Worm (Caenorhabditis elegans) whole organism, L1 larva: Measurements from ENCODE around the gene F21D9.4.

ENCODE experiments used
- C04F5.9 ChIP-seq: sonication (generic microtip); optimal IDR thresholded peaks from 2 replicates; lab custom pipeline; 2016; ENCODE audit warnings: missing genetic modification characterization, missing compliant biosample characterization
- C16A3.4 ChIP-seq: fragments of 150-350 bp; optimal IDR thresholded peaks from 2 replicates; lab custom pipeline; 2014; ENCODE audit warnings: missing biosample characterization, missing genetic modification characterization
- C34B4.2 ChIP-seq: sonication (generic microtip); optimal IDR thresholded peaks from 2 replicates; lab custom pipeline; 2017; ENCODE audit warnings: mild to moderate bottlenecking, missing genetic modification characterization, missing compliant biosample characterization
- F16B12.6 ChIP-seq: fragments of 150-350 bp; optimal IDR thresholded peaks from 2 replicates; lab custom pipeline; 2014; ENCODE audit warnings: missing biosample characterization, missing genetic modification characterization
- aha-1 ChIP-seq: fragments of 150-350 bp; optimal IDR thresholded peaks from 2 replicates; lab custom pipeline; 2014; ENCODE audit warnings: missing biosample characterization, missing genetic modification characterization
- ama-1 ChIP-seq: fragments of 150-350 bp; optimal IDR thresholded peaks from 2 replicates; lab custom pipeline; 2014
- blmp-1 ChIP-seq: fragments of 150-350 bp; optimal IDR thresholded peaks from 2 replicates; lab custom pipeline; 2014; ENCODE audit warnings: missing biosample characterization, missing genetic modification characterization
- ceh-82 ChIP-seq, 3 experiments: fragments of 150-350 bp in 1 of 3; sonication (generic microtip) in 2 of 3; optimal IDR thresholded peaks; 2 replicates each; lab custom pipeline; 2014 to 2017; ENCODE audit warnings: missing biosample characterization in 3 of 3, missing genetic modification characterization in 3 of 3
- dpl-1 ChIP-seq, 3 experiments: fragments of 150-350 bp in 2 of 3; sonication (generic microtip) in 1 of 3; optimal IDR thresholded peaks; 2 replicates each; lab custom pipeline; 2014 to 2017; ENCODE audit warnings: missing biosample characterization in 3 of 3, missing genetic modification characterization in 3 of 3, missing genetic modification reagents in 3 of 3
- dsc-1 ChIP-seq: sonication (generic microtip); optimal IDR thresholded peaks from 2 replicates; lab custom pipeline; 2016; ENCODE audit warnings: mild to moderate bottlenecking, missing genetic modification characterization, missing compliant biosample characterization
- efl-1 ChIP-seq, 4 experiments: fragments of 150-350 bp; optimal IDR thresholded peaks in 3 of 4; peaks in 1 of 4; 1 replicate in 1 of 4; 2 replicates in 3 of 4; lab custom pipeline; 2014; ENCODE audit warnings: missing biosample characterization in 2 of 4, missing genetic modification characterization in 2 of 4, missing genetic modification reagents in 2 of 4
- efl-3 ChIP-seq: fragments of 200-800 bp; sonication (Bioruptor generic); optimal IDR thresholded peaks from 2 replicates; lab custom pipeline; 2018; ENCODE audit warnings: mild to moderate bottlenecking, missing genetic modification characterization, missing compliant biosample characterization
- egl-27 ChIP-seq, 2 experiments: fragments of 150-350 bp in 1 of 2; sonication (generic microtip); optimal IDR thresholded peaks; 3 replicates each; lab custom pipeline; 2017 to 2018; ENCODE audit warnings: missing biosample characterization in 2 of 2, missing genetic modification characterization in 2 of 2, missing genetic modification reagents in 2 of 2
- ets-5 ChIP-seq: fragments of 200-800 bp; sonication (Bioruptor generic); IDR thresholded peaks from 2 replicates; pipeline ENCODE4 v1.3.6; 2022; ENCODE audit warnings: missing genetic modification characterization, missing compliant biosample characterization
- fkh-4 ChIP-seq: sonication (generic microtip); optimal IDR thresholded peaks from 2 replicates; lab custom pipeline; 2016; ENCODE audit warnings: missing compliant biosample characterization, missing genetic modification characterization, borderline replicate concordance
- grh-1 ChIP-seq: fragments of 200-800 bp; sonication (Bioruptor generic); IDR thresholded peaks from 2 replicates; pipeline ENCODE4 v1.3.6; 2022; ENCODE audit warnings: missing genetic modification reagents, missing genetic modification characterization, missing compliant biosample characterization
- hlh-17 ChIP-seq: fragments of 200-800 bp; sonication (Bioruptor generic); optimal IDR thresholded peaks from 2 replicates; lab custom pipeline; 2018; ENCODE audit warnings: missing genetic modification characterization, mild to moderate bottlenecking, missing compliant biosample characterization, moderate library complexity, borderline replicate concordance
- irx-1 ChIP-seq: sonication (generic microtip); optimal IDR thresholded peaks from 2 replicates; lab custom pipeline; 2016; ENCODE audit warnings: missing genetic modification characterization, missing compliant biosample characterization
- jun-1 ChIP-seq: fragments of 150-350 bp; optimal IDR thresholded peaks from 2 replicates; lab custom pipeline; 2014; ENCODE audit warnings: missing biosample characterization, missing genetic modification reagents, missing genetic modification characterization
- lin-15B ChIP-seq: fragments of 150-350 bp; sonication (generic microtip); optimal IDR thresholded peaks from 3 replicates; lab custom pipeline; 2014; ENCODE audit warnings: missing biosample characterization, missing genetic modification characterization
- lir-3 ChIP-seq: sonication (generic microtip); optimal IDR thresholded peaks from 2 replicates; lab custom pipeline; 2016; ENCODE audit warnings: mild to moderate bottlenecking, missing genetic modification characterization, moderate library complexity, missing compliant biosample characterization; ENCODE audit not compliant: poor library complexity
- lsy-2 ChIP-seq, 2 experiments: fragments of 150-350 bp; optimal IDR thresholded peaks; 2 replicates each; lab custom pipeline; 2014; ENCODE audit warnings: missing biosample characterization in 2 of 2, missing genetic modification characterization in 2 of 2
- mab-9 ChIP-seq: fragments of 200-800 bp; sonication (Bioruptor generic); IDR thresholded peaks from 2 replicates; pipeline ENCODE4 v1.3.6; 2022; ENCODE audit warnings: missing genetic modification reagents, missing genetic modification characterization, missing compliant biosample characterization
- mef-2 ChIP-seq: fragments of 150-350 bp; optimal IDR thresholded peaks from 2 replicates; lab custom pipeline; 2014; ENCODE audit warnings: missing biosample characterization, missing genetic modification characterization
- mep-1 ChIP-seq: fragments of 150-350 bp; optimal IDR thresholded peaks from 2 replicates; lab custom pipeline; 2014; ENCODE audit warnings: missing biosample characterization, missing genetic modification characterization
- nhr-19 ChIP-seq: fragments of 200-800 bp; sonication (Bioruptor generic); conservative IDR thresholded peaks from 2 replicates; pipeline ENCODE4 v1.3.6; 2022; ENCODE audit warnings: missing genetic modification characterization, missing compliant biosample characterization
- nhr-47 ChIP-seq: sonication (generic microtip); optimal IDR thresholded peaks from 2 replicates; lab custom pipeline; 2016; ENCODE audit warnings: mild to moderate bottlenecking, missing genetic modification characterization, moderate library complexity, missing compliant biosample characterization
- nhr-71 ChIP-seq: sonication (generic microtip); optimal IDR thresholded peaks from 2 replicates; lab custom pipeline; 2016; ENCODE audit warnings: mild to moderate bottlenecking, missing genetic modification characterization, moderate library complexity, missing compliant biosample characterization
- nhr-76 ChIP-seq: sonication (generic microtip); optimal IDR thresholded peaks from 2 replicates; lab custom pipeline; 2017; ENCODE audit warnings: missing biosample characterization, missing genetic modification characterization
- nhr-77 ChIP-seq: fragments of 150-350 bp; optimal IDR thresholded peaks from 2 replicates; lab custom pipeline; 2014; ENCODE audit warnings: missing biosample characterization, missing genetic modification characterization
- nhr-84 ChIP-seq: sonication (generic microtip); optimal IDR thresholded peaks from 2 replicates; lab custom pipeline; 2017; ENCODE audit warnings: missing biosample characterization, missing genetic modification characterization
- nhr-90 ChIP-seq: sonication (generic microtip); optimal IDR thresholded peaks from 2 replicates; lab custom pipeline; 2016; ENCODE audit warnings: mild to moderate bottlenecking, missing genetic modification characterization, missing compliant biosample characterization; ENCODE audit not compliant: poor library complexity
- pag-3 ChIP-seq: sonication (generic microtip); optimal IDR thresholded peaks from 2 replicates; lab custom pipeline; 2017; ENCODE audit warnings: missing genetic modification characterization, mild to moderate bottlenecking, missing compliant biosample characterization, antibody characterized with exemption, borderline replicate concordance; ENCODE audit not compliant: insufficient read depth
- pax-3 ChIP-seq: fragments of 200-800 bp; sonication (Bioruptor generic); optimal IDR thresholded peaks from 2 replicates; lab custom pipeline; 2018; ENCODE audit warnings: mild to moderate bottlenecking, missing genetic modification characterization, moderate library complexity, missing compliant biosample characterization
- pqm-1 ChIP-seq: sonication (generic microtip); optimal IDR thresholded peaks from 3 replicates; lab custom pipeline; 2017; ENCODE audit warnings: missing biosample characterization, missing genetic modification characterization
- skn-1 ChIP-seq: fragments of 150-350 bp; optimal IDR thresholded peaks from 2 replicates; lab custom pipeline; 2014; ENCODE audit warnings: missing biosample characterization, missing genetic modification characterization
- snu-23 ChIP-seq: sonication (generic microtip); optimal IDR thresholded peaks from 2 replicates; lab custom pipeline; 2016; ENCODE audit warnings: missing genetic modification characterization, missing compliant biosample characterization
- sox-4 ChIP-seq: sonication (generic microtip); optimal IDR thresholded peaks from 2 replicates; lab custom pipeline; 2016; ENCODE audit warnings: missing genetic modification characterization, missing compliant biosample characterization
- tbx-2 ChIP-seq: sonication (generic microtip); optimal IDR thresholded peaks from 2 replicates; lab custom pipeline; 2016; ENCODE audit warnings: missing genetic modification characterization, missing compliant biosample characterization
- tlp-1 ChIP-seq: fragments of 150-350 bp; optimal IDR thresholded peaks from 2 replicates; lab custom pipeline; 2014; ENCODE audit warnings: missing biosample characterization, missing genetic modification characterization
- unc-130 ChIP-seq: fragments of 150-350 bp; optimal IDR thresholded peaks from 2 replicates; lab custom pipeline; 2017; ENCODE audit warnings: missing biosample characterization, missing genetic modification characterization, inconsistent platforms
- xbp-1 ChIP-seq: sonication (generic microtip); optimal IDR thresholded peaks from 2 replicates; lab custom pipeline; 2016; ENCODE audit warnings: missing genetic modification characterization, missing compliant biosample characterization
- zag-1 ChIP-seq: fragments of 150-350 bp; optimal IDR thresholded peaks from 2 replicates; lab custom pipeline; 2014; ENCODE audit warnings: missing biosample characterization, missing genetic modification characterization
- ztf-4 ChIP-seq: fragments of 150-350 bp; optimal IDR thresholded peaks from 2 replicates; lab custom pipeline; 2014; ENCODE audit warnings: missing biosample characterization, missing genetic modification characterization

F21D9.4 gene

ce11 chrV:19250983-19251382, 2.6 kb upstream of the F21D9.4 start, which contains the start of gene str-81:
Gene str-81, minus strand, starts transcription at chrV:19251083.
- TF ChIP-seq snu-23 (GFP tag; lab: Kevin White, UChicago) (no peak), nhr-47 (tag; lab: Kevin White, UChicago) (no peak), ama-1 (no peak), lin-15B (tag; lab: Kevin White, UChicago) (no peak), aha-1 (tag; lab: Kevin White, UChicago) (no peak), hlh-17 (GFP tag; lab: Kevin White, UChicago) (no peak), fkh-4 (no peak), nhr-71 (tag; lab: Kevin White, UChicago) (no peak), ceh-82 (tag; optimal IDR thresholded peaks at IDR 0.05; lab: Kevin White, UChicago) (no peak), blmp-1 (no peak), pag-3 (tag; lab: Kevin White, UChicago) (no peak), nhr-84 (no peak), C04F5.9 (tag; lab: Kevin White, UChicago) (no peak), dpl-1 (GFP tag; optimal IDR thresholded peaks at IDR 0.05; lab: Kevin White, UChicago) (no peak)

DNA sequence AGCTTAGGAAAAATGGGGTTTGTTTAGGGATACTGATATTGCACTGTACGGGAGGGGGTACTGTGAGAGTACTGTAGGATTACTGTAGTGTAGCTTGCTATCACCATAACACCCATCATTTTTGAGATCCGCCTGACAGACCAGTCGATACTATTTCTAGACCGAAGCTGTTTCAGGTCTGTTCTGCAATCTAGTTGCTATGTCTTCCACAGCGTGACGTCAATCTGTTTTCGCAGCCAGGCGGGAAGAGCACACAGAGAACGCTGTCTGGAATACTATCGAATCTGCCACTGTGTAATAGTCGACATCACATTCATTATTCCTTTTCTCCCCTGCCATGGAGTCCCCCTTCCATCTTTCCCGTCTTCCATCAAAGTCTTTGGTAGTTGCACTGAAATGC, 1.8 kb upstream of the F21D9.4 start, which contains the start of gene F21D9.11:
Gene F21D9.11 (plus strand): TSS at position 301 of the 400 bp plus-strand sequence.
- TF ChIP-seq tbx-2 (tag; lab: Kevin White, UChicago) (no peak), pqm-1 (tag; lab: Kevin White, UChicago) (no peak), C16A3.4 (no peak), ztf-4 (no peak), nhr-77 (no peak), jun-1 (tag; lab: Kevin White, UChicago) (no peak), tlp-1 (tag; lab: Kevin White, UChicago) (no peak), zag-1 (no peak), mep-1 (tag; lab: Kevin White, UChicago) (no peak), lir-3 (no peak), F16B12.6 (tag; lab: Kevin White, UChicago) (no peak), efl-3 (GFP tag; lab: Kevin White, UChicago) (no peak), unc-130 (tag; lab: Kevin White, UChicago) (no peak), xbp-1 (no peak), nhr-19 (no peak), efl-1 (optimal IDR thresholded peaks at IDR 0.05; lab: Kevin White, UChicago) (no peak), efl-1 (GFP tag; optimal IDR thresholded peaks at IDR 0.05 in 1 of 2; lab: Kevin White, UChicago) (no peak), C34B4.2 (tag; lab: Kevin White, UChicago) (no peak), ceh-82 (tag; optimal IDR thresholded peaks at IDR 0.05; lab: Kevin White, UChicago) (no peak)

- TF ChIP-seq egl-27 (tag; optimal IDR thresholded peaks at IDR 0.05; lab: Kevin White, UChicago) (no peak), ets-5 (GFP tag; lab: Robert Waterston, UW) (no peak), irx-1 (tag; lab: Kevin White, UChicago) (no peak), mab-9 (GFP tag; lab: Robert Waterston, UW) (no peak), grh-1 (GFP tag; lab: Robert Waterston, UW) (no peak), nhr-47 (tag; lab: Kevin White, UChicago) (no peak), skn-1 (no peak), efl-1 (optimal IDR thresholded peaks at IDR 0.05; lab: Kevin White, UChicago) (no peak), efl-1 (GFP tag; optimal IDR thresholded peaks at IDR 0.05 in 1 of 2; lab: Kevin White, UChicago) (no peak), nhr-76 (tag; lab: Kevin White, UChicago) (no peak), sox-4 (no peak), unc-130 (tag; lab: Kevin White, UChicago) (no peak), dsc-1 (no peak), mef-2 (no peak), nhr-90 (no peak), pax-3 (tag; lab: Kevin White, UChicago) (no peak), fkh-4 (no peak), lsy-2 (tag; optimal IDR thresholded peaks at IDR 0.05; lab: Kevin White, UChicago) (no peak)
These were observed 4.0 kb downstream of the F21D9.4 start, which contains the start of gene F21D9.3 for ce11 chrV:19257653-19258052. Gene F21D9.3, minus strand, starts transcription at chrV:19257753.
